Worm (Caenorhabditis elegans) whole organism, young adult: ENCODE measurements around the gene W05B10.6.
A peak's percentile ranks its signal among the peaks of the same experiment; 100 is the strongest.

Source experiments
- C06A6.2 ChIP-seq: fragments of 200-800 bp; sonication (Bioruptor generic); conservative IDR thresholded peaks from 2 replicates; pipeline ENCODE4 v1.3.6; 2022; ENCODE audit warnings: missing genetic modification characterization, missing compliant biosample characterization
- D2030.7 ChIP-seq: fragments of 200-800 bp; sonication (Bioruptor generic); IDR thresholded peaks from 2 replicates; pipeline ENCODE4 v1.3.6; 2022; ENCODE audit warnings: missing genetic modification reagents, missing genetic modification characterization, missing compliant biosample characterization
- F37B4.10 ChIP-seq: fragments of 200-800 bp; sonication (Bioruptor generic); IDR thresholded peaks from 2 replicates; pipeline ENCODE4 v1.3.6; 2022; ENCODE audit warnings: missing genetic modification characterization, missing compliant biosample characterization
- F39B2.1 ChIP-seq: fragments of 200-800 bp; sonication (Bioruptor generic); IDR thresholded peaks from 2 replicates; pipeline ENCODE4 v1.3.6; 2022; ENCODE audit warnings: missing genetic modification reagents, missing genetic modification characterization, missing compliant biosample characterization
- K12H6.12 ChIP-seq: fragments of 200-800 bp; sonication (Bioruptor generic); optimal IDR thresholded peaks from 2 replicates; lab custom pipeline; 2018; ENCODE audit warnings: mild to moderate bottlenecking, missing genetic modification characterization, missing compliant biosample characterization
- Y67H2A.10 ChIP-seq: fragments of 200-800 bp; sonication (Bioruptor generic); conservative IDR thresholded peaks from 2 replicates; pipeline ENCODE4 v1.3.6; 2022; ENCODE audit warnings: missing genetic modification reagents, missing genetic modification characterization, missing compliant biosample characterization
- akir-1 ChIP-seq: fragments of 200-800 bp; sonication (Bioruptor generic); optimal IDR thresholded peaks from 2 replicates; lab custom pipeline; 2018; ENCODE audit warnings: mild to moderate bottlenecking, missing genetic modification characterization, moderate library complexity, missing compliant biosample characterization
- aptf-2 ChIP-seq: fragments of 200-800 bp; sonication (Bioruptor generic); conservative IDR thresholded peaks from 2 replicates; pipeline ENCODE4 v1.3.6; 2022; ENCODE audit warnings: missing genetic modification reagents, missing genetic modification characterization, missing compliant biosample characterization
- aptf-3 ChIP-seq: fragments of 200-800 bp; sonication (Bioruptor generic); IDR thresholded peaks from 2 replicates; pipeline ENCODE4 v1.3.6; 2022; ENCODE audit warnings: missing genetic modification characterization, missing compliant biosample characterization
- atf-7 ChIP-seq: sonication (generic microtip); optimal IDR thresholded peaks from 2 replicates; lab custom pipeline; 2017; ENCODE audit warnings: mild to moderate bottlenecking, missing genetic modification characterization, missing compliant biosample characterization
- attf-5 ChIP-seq: fragments of 200-800 bp; sonication (Bioruptor generic); optimal IDR thresholded peaks from 2 replicates; lab custom pipeline; 2018; ENCODE audit warnings: mild to moderate bottlenecking, missing genetic modification characterization, missing compliant biosample characterization
- attf-6 ChIP-seq: fragments of 200-800 bp; sonication (Bioruptor generic); IDR thresholded peaks from 2 replicates; pipeline ENCODE4 v1.3.6; 2022; ENCODE audit warnings: missing genetic modification reagents, missing genetic modification characterization, missing compliant biosample characterization
- bed-1 ChIP-seq: fragments of 200-800 bp; sonication (Bioruptor generic); IDR thresholded peaks from 2 replicates; pipeline ENCODE4 v1.3.6; 2022; ENCODE audit warnings: missing genetic modification reagents, missing genetic modification characterization, missing compliant biosample characterization
- cebp-1 ChIP-seq, 2 experiments: fragments of 200-800 bp in 1 of 2; sonication (Bioruptor generic) in 1 of 2; sonication (generic microtip) in 1 of 2; IDR thresholded peaks in 1 of 2; optimal IDR thresholded peaks in 1 of 2; 2 replicates each; pipeline versions ENCODE4 v1.3.6 to Lab custom; 2017 to 2022; ENCODE audit warnings: missing compliant biosample characterization in 2 of 2, missing genetic modification characterization in 2 of 2, mild to moderate bottlenecking in 1 of 2, missing genetic modification reagents in 1 of 2, moderate library complexity in 1 of 2
- ekl-4 ChIP-seq: fragments of 200-800 bp; sonication (Bioruptor generic); IDR thresholded peaks from 2 replicates; pipeline ENCODE4 v1.3.6; 2022; ENCODE audit warnings: missing genetic modification reagents, missing genetic modification characterization, missing compliant biosample characterization
- hlh-26 ChIP-seq: fragments of 200-800 bp; sonication (Bioruptor generic); conservative IDR thresholded peaks from 2 replicates; pipeline ENCODE4 v1.3.6; 2022; ENCODE audit warnings: missing genetic modification reagents, missing genetic modification characterization, missing compliant biosample characterization
- hmg-1.2 ChIP-seq: fragments of 200-800 bp; sonication (Bioruptor generic); IDR thresholded peaks from 2 replicates; pipeline ENCODE4 v1.3.6; 2022; ENCODE audit warnings: missing genetic modification reagents, missing genetic modification characterization, missing compliant biosample characterization
- lin-54 ChIP-seq: fragments of 200-800 bp; sonication (Bioruptor generic); optimal IDR thresholded peaks from 2 replicates; lab custom pipeline; 2018; ENCODE audit warnings: mild to moderate bottlenecking, missing genetic modification characterization, missing compliant biosample characterization
- madf-10 ChIP-seq: sonication (generic microtip); optimal IDR thresholded peaks from 2 replicates; lab custom pipeline; 2016; ENCODE audit warnings: mild to moderate bottlenecking, missing genetic modification characterization, missing compliant biosample characterization
- madf-8 ChIP-seq: fragments of 200-800 bp; sonication (Bioruptor generic); conservative IDR thresholded peaks from 2 replicates; pipeline ENCODE4 v1.3.6; 2022; ENCODE audit warnings: missing genetic modification reagents, missing genetic modification characterization, missing compliant biosample characterization
- mcd-1 ChIP-seq: fragments of 200-800 bp; sonication (Bioruptor generic); IDR thresholded peaks from 2 replicates; pipeline ENCODE4 v1.3.6; 2022; ENCODE audit warnings: missing genetic modification reagents, missing genetic modification characterization, missing compliant biosample characterization
- mxl-1 ChIP-seq: sonication (generic microtip); optimal IDR thresholded peaks from 2 replicates; lab custom pipeline; 2016; ENCODE audit warnings: missing genetic modification characterization, missing compliant biosample characterization
- nfyb-1 ChIP-seq: fragments of 200-800 bp; sonication (Bioruptor generic); IDR thresholded peaks from 2 replicates; pipeline ENCODE4 v1.3.6; 2022; ENCODE audit warnings: missing genetic modification reagents, missing genetic modification characterization, missing compliant biosample characterization
- nhr-179 ChIP-seq: sonication (generic microtip); optimal IDR thresholded peaks from 2 replicates; lab custom pipeline; 2016; ENCODE audit warnings: mild to moderate bottlenecking, missing genetic modification characterization, missing compliant biosample characterization
- nhr-27 ChIP-seq: fragments of 200-800 bp; sonication (Bioruptor generic); optimal IDR thresholded peaks from 2 replicates; lab custom pipeline; 2018; ENCODE audit warnings: mild to moderate bottlenecking, missing genetic modification characterization, moderate library complexity, missing compliant biosample characterization
- nhr-80 ChIP-seq: sonication (generic microtip); optimal IDR thresholded peaks from 2 replicates; lab custom pipeline; 2016; ENCODE audit warnings: missing genetic modification characterization, missing compliant biosample characterization
- pbrm-1 ChIP-seq: fragments of 200-800 bp; sonication (Bioruptor generic); IDR thresholded peaks from 2 replicates; pipeline ENCODE4 v1.3.6; 2022; ENCODE audit warnings: missing genetic modification reagents, missing genetic modification characterization, missing compliant biosample characterization
- repo-1 ChIP-seq: sonication (generic microtip); optimal IDR thresholded peaks from 2 replicates; lab custom pipeline; 2017; ENCODE audit warnings: mild to moderate bottlenecking, missing genetic modification characterization, missing compliant biosample characterization
- rpc-1 ChIP-seq, 2 experiments: fragments of 150-350 bp in 1 of 2; sonication (generic microtip) in 1 of 2; optimal IDR thresholded peaks; 2 replicates each; lab custom pipeline; 2014 to 2018; ENCODE audit warnings: missing biosample characterization in 1 of 2, missing genetic modification characterization in 1 of 2, missing genetic modification reagents in 1 of 2, missing genotype in 1 of 2
- sptf-2 ChIP-seq: fragments of 200-800 bp; sonication (Bioruptor generic); optimal IDR thresholded peaks from 2 replicates; lab custom pipeline; 2018; ENCODE audit warnings: mild to moderate bottlenecking, missing genetic modification characterization, missing compliant biosample characterization
- ztf-22 ChIP-seq: fragments of 200-800 bp; sonication (Bioruptor generic); optimal IDR thresholded peaks from 2 replicates; lab custom pipeline; 2018; ENCODE audit warnings: mild to moderate bottlenecking, missing genetic modification characterization, moderate library complexity, missing compliant biosample characterization
- ztf-25 ChIP-seq: fragments of 200-800 bp; sonication (Bioruptor generic); IDR thresholded peaks from 2 replicates; pipeline ENCODE4 v1.3.6; 2022; ENCODE audit warnings: missing genetic modification reagents, missing genetic modification characterization, missing compliant biosample characterization

Gene W05B10.6

ce11 chrV:12658142-12658541, at the start of gene W05B10.6:
W05B10.6 (minus strand) TSS chrV:12658242.
- no peak for TF ChIP-seq nhr-179 (tag; lab: Kevin White, UChicago)
- TF ChIP-seq repo-1 (tag; lab: Kevin White, UChicago): no peak
- no peak for TF ChIP-seq ekl-4

DNA sequence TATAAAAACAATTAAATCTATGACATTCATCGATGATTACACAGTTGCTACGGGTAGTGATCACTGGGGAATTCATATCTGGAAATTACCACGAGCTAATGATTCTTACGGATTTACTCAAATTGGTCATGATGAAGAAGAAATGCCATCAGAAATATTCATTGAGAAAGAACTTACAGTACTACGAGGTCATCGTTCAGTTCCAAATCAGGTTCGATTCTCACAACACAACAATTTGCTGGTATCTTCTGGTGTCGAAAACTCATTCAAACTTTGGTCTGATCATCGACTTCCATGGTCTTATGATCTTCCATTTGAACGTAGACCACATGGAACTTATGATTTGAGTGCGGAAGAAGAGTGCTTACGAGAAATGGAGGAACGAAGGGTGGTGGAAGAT, 48.5 kb upstream of the W05B10.6 start:
- no peak for TF ChIP-seq rpc-1 (optimal IDR thresholded peaks at IDR 0.05; lab: Kevin White, UChicago)
- TF ChIP-seq rpc-1 (tag; optimal IDR thresholded peaks at IDR 0.05; lab: Kevin White, UChicago): no peak
- no peak for TF ChIP-seq hlh-26 (GFP tag; lab: Robert Waterston, UW)
- TF ChIP-seq K12H6.12 (tag; lab: Kevin White, UChicago): no peak
- TF ChIP-seq D2030.7 (GFP tag; lab: Robert Waterston, UW): no peak
- no peak for TF ChIP-seq madf-10 (tag; lab: Kevin White, UChicago)
- no peak for TF ChIP-seq akir-1 (GFP tag; lab: Kevin White, UChicago)
- no peak for TF ChIP-seq nhr-80 (tag; lab: Kevin White, UChicago)
- TF ChIP-seq hmg-1.2 (GFP tag; lab: Robert Waterston, UW): no peak
- TF ChIP-seq nhr-27 (tag; lab: Kevin White, UChicago): no peak
- TF ChIP-seq sptf-2 (GFP tag; lab: Kevin White, UChicago): no peak
- no peak for TF ChIP-seq madf-8 (GFP tag; lab: Robert Waterston, UW)
- TF ChIP-seq mxl-1 (tag; lab: Kevin White, UChicago): no peak
- TF ChIP-seq atf-7 (tag; lab: Kevin White, UChicago): no peak
- TF ChIP-seq pbrm-1 (GFP tag; lab: Robert Waterston, UW): no peak
- TF ChIP-seq F39B2.1 (GFP tag; lab: Robert Waterston, UW): no peak
- TF ChIP-seq Y67H2A.10 (GFP tag; lab: Robert Waterston, UW): no peak

- TF ChIP-seq ztf-22: no peak
- no peak for TF ChIP-seq nfyb-1 (GFP tag; lab: Robert Waterston, UW)
- no peak for TF ChIP-seq madf-8 (GFP tag; lab: Robert Waterston, UW)
- no peak for TF ChIP-seq attf-6
- TF ChIP-seq F37B4.10 (GFP tag; lab: Robert Waterston, UW): no peak
- no peak for TF ChIP-seq C06A6.2
- TF ChIP-seq lin-54 (GFP tag; lab: Kevin White, UChicago): no peak
Measured at ce11 chrV:12704077-12704476, 46.0 kb upstream of the W05B10.6 start, which contains the start of gene R11D1.1. R11D1.1 (plus strand) TSS chrV:12704377.

ce11 chrV:12701613-12702012, 43.6 kb upstream of the W05B10.6 start:
- no peak for TF ChIP-seq aptf-3 (GFP tag; lab: Robert Waterston, UW)
- no peak for TF ChIP-seq attf-5 (GFP tag; lab: Kevin White, UChicago)
- no peak for TF ChIP-seq bed-1 (GFP tag; lab: Robert Waterston, UW)
- TF ChIP-seq, all 124 proteins: peak for 0

ce11 chrV:12697364-12697901, 39.4 kb upstream of the W05B10.6 start, which contains the start of gene istr-1:
istr-1 (plus strand) TSS chrV:12697858.
- no peak for TF ChIP-seq aptf-2
- peak; percentile 92 for TF ChIP-seq cebp-1 (GFP tag; IDR thresholded peaks at IDR 0.05; lab: Robert Waterston, UW)
- peak; percentile 98 for TF ChIP-seq cebp-1 (tag; optimal IDR thresholded peaks at IDR 0.05; lab: Kevin White, UChicago)
- peak; percentile 23 for TF ChIP-seq nhr-80 (tag; lab: Kevin White, UChicago)
- 0 out of 2 replicates have a peak, but pooled peaks have one; percentile 29 for TF ChIP-seq mcd-1 (GFP tag; lab: Robert Waterston, UW)
- TF ChIP-seq ztf-25 (GFP tag; lab: Robert Waterston, UW): no peak
- peak; percentile 44 for TF ChIP-seq attf-5 (GFP tag; lab: Kevin White, UChicago)
- TF ChIP-seq, all 124 proteins: peak for 4
